Worm (Caenorhabditis elegans) whole organism, midembryonic: Measurements from ENCODE around the gene hen-1.

Experiments
- T22C8.4 ChIP-seq: fragments of 200-800 bp; sonication (Bioruptor generic); IDR thresholded peaks from 2 replicates; pipeline ENCODE4 v1.3.6; 2022; ENCODE audit warnings: missing genetic modification characterization, missing compliant biosample characterization
- cog-1 ChIP-seq: sonication (generic microtip); optimal IDR thresholded peaks from 2 replicates; lab custom pipeline; 2016; ENCODE audit warnings: missing genetic modification characterization, missing compliant biosample characterization
- flt-1 ChIP-seq: fragments of 200-800 bp; sonication (Bioruptor generic); IDR thresholded peaks from 2 replicates; pipeline ENCODE4 v1.3.6; 2022; ENCODE audit warnings: missing genetic modification characterization, missing compliant biosample characterization
- klf-2 ChIP-seq: fragments of 200-800 bp; sonication (Bioruptor generic); conservative IDR thresholded peaks from 2 replicates; pipeline ENCODE4 v1.3.6; 2022; ENCODE audit warnings: missing genetic modification reagents, missing genetic modification characterization, missing compliant biosample characterization
- med-1 ChIP-seq: sonication (generic microtip); optimal IDR thresholded peaks from 2 replicates; lab custom pipeline; 2017; ENCODE audit warnings: missing genetic modification characterization, mild to moderate bottlenecking, missing compliant biosample characterization, antibody characterized with exemption, missing genetic modification reagents; ENCODE audit not compliant: insufficient read depth
- ref-1 ChIP-seq: fragments of 200-800 bp; sonication (Bioruptor generic); conservative IDR thresholded peaks from 2 replicates; pipeline ENCODE4 v1.3.6; 2022; ENCODE audit warnings: missing genetic modification reagents, missing genetic modification characterization, missing compliant biosample characterization
- tab-1 ChIP-seq: fragments of 200-800 bp; sonication (Bioruptor generic); IDR thresholded peaks from 2 replicates; pipeline ENCODE4 v1.3.6; 2022; ENCODE audit warnings: missing genetic modification characterization, missing compliant biosample characterization
- ztf-23 ChIP-seq: fragments of 200-800 bp; sonication (Bioruptor generic); IDR thresholded peaks from 2 replicates; pipeline ENCODE4 v1.3.6; 2022; ENCODE audit warnings: missing genetic modification reagents, missing genetic modification characterization, missing compliant biosample characterization
- ztf-29 ChIP-seq: fragments of 200-800 bp; sonication (Bioruptor generic); IDR thresholded peaks from 2 replicates; pipeline ENCODE4 v1.3.6; 2022; ENCODE audit warnings: missing genetic modification reagents, missing genetic modification characterization, missing compliant biosample characterization

Gene hen-1

DNA sequence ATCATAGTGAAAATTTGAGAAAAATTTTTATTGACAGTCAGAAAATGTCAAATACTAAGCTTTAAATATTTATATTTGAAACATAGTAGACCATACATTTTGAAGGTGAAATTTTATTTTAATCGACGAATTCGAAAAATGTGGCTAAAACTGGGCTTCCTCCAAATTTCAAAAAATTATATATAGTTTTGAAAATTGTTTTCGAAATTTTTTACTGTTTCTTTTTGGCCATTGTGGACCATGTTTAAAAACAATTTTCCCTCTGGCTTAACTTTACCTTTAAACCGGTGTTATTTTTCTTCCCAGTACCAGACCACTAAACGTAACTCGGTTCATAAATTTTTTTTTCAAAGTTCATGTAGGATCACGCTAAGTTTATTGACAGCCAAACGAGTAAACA lies 5.9 kb upstream of the hen-1 start:
- TF ChIP-seq cog-1 (tag; lab: Kevin White, UChicago) (no peak), T22C8.4 (GFP tag; lab: Robert Waterston, UW) (no peak), tab-1 (no peak), ztf-23 (GFP tag; lab: Robert Waterston, UW) (no peak), ref-1 (no peak), flt-1 (GFP tag; lab: Robert Waterston, UW) (no peak), ztf-29 (GFP tag; lab: Robert Waterston, UW) (no peak), med-1 (no peak), klf-2 (GFP tag; lab: Robert Waterston, UW) (no peak)

DNA sequence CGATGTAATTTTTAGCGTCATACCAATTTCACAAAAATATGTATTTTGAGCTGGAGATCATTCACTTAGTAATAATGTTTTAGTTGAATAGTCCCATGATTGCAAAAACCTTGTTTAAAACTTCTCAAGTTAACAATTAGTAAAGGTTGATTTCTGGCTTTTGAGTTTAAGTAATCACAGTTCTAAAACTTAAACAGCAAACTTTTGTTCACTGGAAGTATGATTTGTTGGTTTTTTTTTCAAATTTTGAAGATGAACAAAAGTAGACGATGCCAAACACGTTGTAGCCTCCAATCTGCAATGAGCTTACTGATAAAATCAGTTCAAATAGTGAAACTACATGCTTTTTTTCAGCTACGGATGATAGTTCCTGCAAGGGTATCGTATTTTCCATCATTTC lies 4.2 kb downstream of the hen-1 start, which contains the start of gene C36B7.1:
TSS of gene C36B7.1 (plus strand) at position 301 of the 400 bp plus-strand sequence.
- TF ChIP-seq T22C8.4 (GFP tag; lab: Robert Waterston, UW) (no peak), flt-1 (GFP tag; lab: Robert Waterston, UW) (no peak), ztf-29 (GFP tag; lab: Robert Waterston, UW) (no peak), cog-1 (tag; lab: Kevin White, UChicago) (no peak), tab-1 (no peak), ztf-23 (GFP tag; lab: Robert Waterston, UW) (no peak), med-1 (no peak), ref-1 (no peak), klf-2 (GFP tag; lab: Robert Waterston, UW) (no peak)

DNA sequence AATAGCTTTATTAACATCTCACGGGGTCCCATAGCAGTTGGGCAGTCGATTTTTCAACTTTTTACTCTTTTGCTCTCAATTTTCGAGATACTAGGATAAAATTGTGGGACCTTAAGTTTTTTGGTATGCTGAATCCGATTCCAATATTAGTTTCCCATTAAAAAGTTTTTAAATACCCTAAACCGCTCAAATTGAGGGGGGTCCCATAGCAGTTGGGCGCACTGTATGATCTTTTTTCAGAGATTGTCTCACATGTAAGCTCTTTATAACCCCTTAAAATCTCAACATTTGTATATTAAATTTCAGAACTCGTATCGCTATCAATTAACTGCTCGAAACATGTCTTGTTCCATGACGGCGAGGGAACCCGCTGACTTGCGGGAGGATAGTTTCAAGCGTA lies 10.7 kb downstream of the hen-1 start, which contains the start of gene C36B7.2:
TSS of gene C36B7.2 (plus strand) at position 301 of the 400 bp plus-strand sequence.
- TF ChIP-seq med-1 (no peak), T22C8.4 (GFP tag; lab: Robert Waterston, UW) (no peak), ref-1 (no peak), klf-2 (GFP tag; lab: Robert Waterston, UW) (no peak), ztf-29 (GFP tag; lab: Robert Waterston, UW) (no peak), tab-1 (no peak), cog-1 (tag; lab: Kevin White, UChicago) (no peak), flt-1 (GFP tag; lab: Robert Waterston, UW) (no peak), ztf-23 (GFP tag; lab: Robert Waterston, UW) (no peak)

DNA sequence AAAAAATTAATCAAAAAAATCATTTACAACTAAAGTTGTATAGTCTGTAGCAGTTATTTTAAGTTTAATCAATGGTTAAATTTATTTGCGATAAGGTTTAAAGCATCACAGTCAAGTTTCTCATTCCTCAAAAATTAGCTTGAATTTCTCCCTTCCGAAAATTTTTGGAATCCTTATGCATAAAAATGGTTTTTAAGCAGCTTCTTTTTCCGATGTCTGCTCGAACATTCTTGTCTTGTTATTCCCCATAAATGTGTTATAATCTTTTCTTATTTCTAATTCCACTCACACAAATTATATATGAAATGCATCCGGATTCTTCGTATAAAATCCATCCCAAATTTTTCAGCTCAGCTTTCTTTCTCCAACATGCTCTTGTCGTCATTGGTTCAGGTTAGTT lies 15.3 kb downstream of the hen-1 start, which contains the start of gene C36B7.3:
TSS of gene C36B7.3 (plus strand) at position 301 of the 400 bp plus-strand sequence.
- TF ChIP-seq klf-2 (GFP tag; lab: Robert Waterston, UW) (no peak), tab-1 (no peak), ref-1 (no peak), flt-1 (GFP tag; lab: Robert Waterston, UW) (no peak), ztf-29 (GFP tag; lab: Robert Waterston, UW) (no peak), cog-1 (tag; lab: Kevin White, UChicago) (no peak), med-1 (no peak), ztf-23 (GFP tag; lab: Robert Waterston, UW) (no peak), T22C8.4 (GFP tag; lab: Robert Waterston, UW) (no peak)

DNA sequence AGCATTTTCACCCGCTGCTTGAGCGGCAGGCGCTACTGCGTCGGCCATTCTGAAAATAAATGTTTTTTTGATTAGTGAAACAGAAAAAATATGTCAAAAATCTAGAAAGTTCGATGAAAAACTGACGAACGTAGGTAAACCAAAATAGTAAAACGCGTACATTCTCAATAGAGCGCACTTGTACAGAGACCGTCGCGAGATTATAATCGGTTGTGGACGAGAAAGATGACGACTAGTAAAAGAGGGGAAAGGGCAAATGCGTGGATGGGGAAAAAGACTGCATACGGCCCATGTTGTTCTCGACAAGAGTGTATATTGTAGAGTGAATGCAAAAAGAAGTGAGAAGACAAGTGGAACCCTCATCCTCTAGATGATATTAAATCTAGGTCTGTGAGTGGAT lies 16.5 kb downstream of the hen-1 start, which contains the start of gene C36B7.6:
TSS of gene C36B7.6 (minus strand) at position 49 of the 400 bp plus-strand sequence.
- TF ChIP-seq ztf-29 (GFP tag; lab: Robert Waterston, UW) (no peak), tab-1 (no peak), med-1 (no peak), flt-1 (GFP tag; lab: Robert Waterston, UW) (no peak)

DNA sequence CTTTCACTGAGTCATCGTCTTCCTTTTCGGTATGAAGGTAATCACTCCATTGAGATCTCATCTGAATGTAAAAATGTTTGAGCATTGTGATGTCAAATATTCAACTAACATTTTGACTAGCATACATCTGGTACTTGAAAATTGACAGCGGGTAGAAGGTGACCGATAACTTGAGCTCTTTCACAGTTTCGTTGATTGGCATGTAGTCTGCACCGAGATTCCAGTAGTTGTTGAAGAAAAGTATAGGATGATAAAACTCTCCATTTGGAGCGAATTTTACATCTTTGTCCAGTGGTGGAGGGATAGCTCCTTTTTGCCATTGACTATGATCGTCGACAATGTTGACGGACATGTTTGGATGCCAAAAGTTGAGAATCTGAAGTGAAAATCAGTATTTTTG lies 17.7 kb downstream of the hen-1 start:
- TF ChIP-seq ztf-29 (GFP tag; lab: Robert Waterston, UW): no peak
- TF ChIP-seq ztf-23 (GFP tag; lab: Robert Waterston, UW): no peak
- no peak for TF ChIP-seq klf-2 (GFP tag; lab: Robert Waterston, UW)
- TF ChIP-seq ref-1: no peak
- TF ChIP-seq cog-1 (tag; lab: Kevin White, UChicago): no peak
- TF ChIP-seq tab-1: no peak
- TF ChIP-seq med-1: no peak
- no peak for TF ChIP-seq flt-1 (GFP tag; lab: Robert Waterston, UW)
- no peak for TF ChIP-seq T22C8.4 (GFP tag; lab: Robert Waterston, UW)

DNA sequence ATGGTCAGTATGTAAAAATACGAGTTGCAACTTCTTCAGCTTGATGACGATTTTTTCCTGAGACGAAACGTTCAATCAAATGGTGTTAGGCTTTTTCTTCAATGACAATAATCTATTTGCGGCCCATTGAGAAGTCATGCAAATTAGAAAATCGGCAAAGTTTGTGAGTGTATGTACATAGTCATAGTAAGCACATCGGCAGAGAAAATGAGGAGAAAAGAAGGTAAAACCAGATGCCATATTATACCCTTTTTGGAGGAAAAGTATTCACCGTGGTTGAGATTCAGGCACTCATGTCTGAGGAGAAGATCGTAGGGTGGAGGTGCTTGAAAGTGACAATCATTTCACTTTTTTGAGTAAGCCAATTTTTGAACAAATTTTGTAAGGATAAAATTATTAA lies 20.4 kb downstream of the hen-1 start, which contains the start of gene C36B7.5:
TSS of gene C36B7.5 (minus strand) at position 101 of the 400 bp plus-strand sequence.
- no peak for TF ChIP-seq ztf-23 (GFP tag; lab: Robert Waterston, UW)

DNA sequence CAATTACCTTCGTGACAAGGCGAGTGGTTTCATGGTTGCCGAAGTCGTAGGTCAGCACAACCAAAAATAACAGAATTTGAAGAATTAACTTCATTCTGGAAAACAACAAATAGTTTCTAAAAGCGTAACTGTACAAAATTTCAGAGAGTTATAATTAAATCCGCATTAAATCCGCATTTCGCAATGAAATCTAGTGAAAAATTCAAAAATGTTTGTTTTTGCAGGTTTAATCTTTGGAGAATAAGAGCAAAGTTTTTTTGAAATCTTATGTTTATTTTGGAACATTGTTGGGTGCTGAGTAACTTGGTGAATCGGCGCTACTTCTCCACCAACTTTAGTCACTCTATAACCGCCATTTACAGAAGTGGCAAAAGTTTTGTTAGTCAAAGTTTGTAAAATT lies 30.9 kb downstream of the hen-1 start, which contains the start of gene C36B7.4:
TSS of gene C36B7.4 (minus strand) at position 101 of the 400 bp plus-strand sequence.
- TF ChIP-seq tab-1 (no peak), cog-1 (tag; lab: Kevin White, UChicago) (no peak), med-1 (no peak), flt-1 (GFP tag; lab: Robert Waterston, UW) (no peak), ztf-23 (GFP tag; lab: Robert Waterston, UW) (no peak), T22C8.4 (GFP tag; lab: Robert Waterston, UW) (no peak), ref-1 (no peak), klf-2 (GFP tag; lab: Robert Waterston, UW) (no peak), ztf-29 (GFP tag; lab: Robert Waterston, UW) (no peak)

DNA sequence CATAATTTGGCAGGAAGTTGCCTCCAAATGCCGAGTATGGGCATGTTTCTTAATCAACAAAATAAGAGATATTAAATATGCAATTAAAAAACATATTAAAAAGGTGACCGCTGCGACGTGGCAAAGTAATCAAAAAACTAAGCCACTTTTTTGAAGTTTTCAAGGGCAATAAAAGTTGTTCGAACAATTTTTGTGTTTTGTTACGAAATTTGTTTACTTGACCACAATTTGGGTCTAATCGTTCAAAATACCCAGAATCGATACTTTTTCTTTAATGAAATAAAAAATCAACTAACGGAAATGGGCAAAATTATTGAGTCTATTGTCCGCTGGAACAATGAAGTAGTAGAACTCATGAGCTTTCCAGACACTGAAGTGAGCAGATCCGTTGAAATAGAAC lies 31.7 kb downstream of the hen-1 start, which contains the start of gene Y1B5A.1:
TSS of gene Y1B5A.1 (plus strand) at position 301 of the 400 bp plus-strand sequence.
- TF ChIP-seq T22C8.4 (GFP tag; lab: Robert Waterston, UW) (no peak), flt-1 (GFP tag; lab: Robert Waterston, UW) (no peak), klf-2 (GFP tag; lab: Robert Waterston, UW) (no peak), cog-1 (tag; lab: Kevin White, UChicago) (no peak), tab-1 (no peak), ztf-29 (GFP tag; lab: Robert Waterston, UW) (no peak)

DNA sequence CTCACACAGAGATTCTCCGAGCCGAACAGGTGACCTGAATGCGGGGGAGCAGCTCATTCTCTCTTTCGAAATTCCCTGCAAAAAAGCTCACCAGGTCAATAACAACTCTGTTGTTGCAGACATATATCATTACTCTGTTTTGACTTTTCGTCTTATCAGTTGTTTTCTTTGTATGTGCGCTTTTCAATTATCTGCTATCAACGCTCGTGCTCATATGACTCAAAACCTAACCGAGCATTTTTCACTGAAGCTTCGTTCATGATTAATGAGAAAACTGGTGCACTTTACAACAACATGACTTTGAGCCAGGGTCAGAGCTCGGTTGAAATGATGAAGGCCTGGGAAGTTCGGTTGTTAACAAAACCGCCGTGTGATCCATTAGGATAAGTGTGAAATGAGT lies 40.3 kb downstream of the hen-1 start:
- no peak for TF ChIP-seq ref-1
- no peak for TF ChIP-seq ztf-23 (GFP tag; lab: Robert Waterston, UW)
- TF ChIP-seq ztf-29 (GFP tag; lab: Robert Waterston, UW): no peak
- no peak for TF ChIP-seq cog-1 (tag; lab: Kevin White, UChicago)
- TF ChIP-seq T22C8.4 (GFP tag; lab: Robert Waterston, UW): no peak
- no peak for TF ChIP-seq klf-2 (GFP tag; lab: Robert Waterston, UW)
- no peak for TF ChIP-seq flt-1 (GFP tag; lab: Robert Waterston, UW)
- TF ChIP-seq tab-1: no peak
- TF ChIP-seq med-1: no peak
